Fruit fly (Drosophila melanogaster): ENCODE results near the gene GABPI.

DNA sequence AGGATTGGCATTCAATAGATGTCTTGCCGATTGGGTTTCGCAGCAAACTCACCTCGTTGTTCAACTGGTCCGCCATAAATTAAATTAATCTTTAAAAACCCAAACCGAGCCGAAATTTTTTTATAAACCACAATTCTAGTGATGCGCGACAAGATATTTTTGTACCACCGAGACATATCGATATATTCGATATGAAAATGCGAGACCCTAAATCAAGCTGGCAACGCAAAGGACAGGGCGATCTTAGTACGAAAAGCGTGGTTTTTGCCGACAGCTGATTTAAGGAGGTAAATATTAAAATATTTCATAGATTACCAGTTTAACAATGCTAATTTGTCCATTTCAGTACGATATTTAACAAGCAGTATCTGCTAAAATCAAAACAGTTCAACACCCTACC lies 1.3 kb upstream of the GABPI start, which contains the start of the genes Sf3b2 and CG17219:
- TF ChIP-seq pan (optimal IDR thresholded peaks at IDR 0.05) (no peak), usp (GFP tag; optimal IDR thresholded peaks at IDR 0.05) (no peak), Dll (optimal IDR thresholded peaks at IDR 0.05) (no peak)
